Fruit fly (Drosophila melanogaster) ovary, adult (tissue): ENCODE measurements around the gene Fbp1.
A peak's percentile ranks its signal among the peaks of the same experiment; 100 is the strongest.

ENCODE experiments used
- CG17801 ChIP-seq: fragments of 200-800 bp; optimal IDR thresholded peaks from 2 replicates; lab custom pipeline; 2019; ENCODE audit warnings: missing biosample characterization, mild to moderate bottlenecking, missing genetic modification characterization, moderate library complexity; ENCODE audit not compliant: partially characterized antibody

The Fbp1 gene

dm6 chr3L:14056816-14057215 is 41.0 kb downstream of the Fbp1 start:
- TF ChIP-seq CG17801 = no peak

DNA sequence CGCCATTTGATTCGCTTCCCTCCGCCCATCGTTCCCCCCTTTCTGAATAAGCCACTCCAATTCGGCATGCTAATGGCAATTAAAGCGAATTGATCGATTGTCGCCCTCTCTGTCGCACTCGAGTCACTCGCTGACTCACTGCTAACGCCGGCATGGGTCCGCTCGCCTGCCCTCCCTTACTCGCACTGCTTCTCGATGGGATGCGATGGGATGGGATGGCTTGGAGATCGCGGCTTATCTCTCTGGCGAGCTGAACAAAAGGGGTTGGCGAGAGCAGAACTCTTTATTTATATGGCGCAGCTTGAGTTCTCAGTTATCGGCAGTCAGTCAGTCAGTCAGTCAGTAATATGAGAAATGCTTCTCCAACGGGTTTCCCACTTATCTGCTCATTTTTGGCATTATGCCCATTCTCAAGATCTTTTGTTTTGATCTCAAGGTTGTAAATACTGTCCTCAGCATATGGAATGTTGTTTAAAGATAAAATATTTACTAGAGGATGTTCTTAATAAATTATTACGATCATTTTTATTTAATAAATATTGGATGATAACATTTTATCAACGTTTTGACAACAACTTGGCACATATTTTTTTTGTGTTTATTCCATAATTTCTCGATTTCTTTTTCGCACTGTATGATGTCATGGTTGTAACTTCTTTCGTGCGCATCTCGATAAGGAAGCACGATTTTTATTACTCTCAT is 41.9 kb downstream of the Fbp1 start:
- no peak for TF ChIP-seq CG17801

DNA sequence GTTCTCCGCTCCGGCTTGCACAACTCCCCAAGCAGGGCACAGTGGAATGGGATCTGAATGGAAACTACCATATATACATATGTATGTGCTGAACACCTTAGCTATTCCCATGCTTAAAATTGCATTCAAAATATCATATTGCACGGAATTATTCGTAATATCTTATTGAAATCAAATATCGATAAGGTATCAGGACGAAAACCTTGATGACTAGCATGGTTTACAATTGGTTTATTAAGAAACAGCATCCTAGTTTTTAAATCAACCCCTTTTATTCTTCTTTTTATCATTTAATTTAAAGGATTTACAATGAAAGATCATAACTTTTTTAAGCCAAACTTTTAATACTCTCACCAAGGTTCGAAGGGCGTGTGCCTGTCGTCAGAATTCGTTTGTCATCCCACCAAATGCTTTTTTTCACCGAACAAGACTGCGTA is 42.6 kb downstream of the Fbp1 start:
- TF ChIP-seq CG17801 = no peak

DNA sequence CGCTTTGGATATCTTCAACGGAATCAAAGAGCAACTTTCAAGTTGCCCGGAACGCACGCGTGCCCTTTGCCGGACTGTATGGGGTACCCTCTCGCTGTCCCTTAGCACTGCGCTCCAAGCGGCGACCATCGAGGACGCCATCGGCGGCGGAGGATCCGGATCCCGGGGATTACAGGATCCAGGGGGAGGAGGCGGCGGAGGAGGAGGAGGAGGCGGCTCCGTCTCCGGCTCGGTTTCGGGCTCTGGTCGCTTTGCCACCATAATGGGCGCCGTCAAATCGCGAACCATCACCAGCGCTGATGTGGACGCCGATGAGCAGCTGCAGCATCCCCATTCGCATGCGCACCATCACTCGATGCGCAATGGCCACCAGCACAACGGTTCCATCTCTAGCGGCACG is 44.0 kb downstream of the Fbp1 start:
- no peak for TF ChIP-seq CG17801

DNA sequence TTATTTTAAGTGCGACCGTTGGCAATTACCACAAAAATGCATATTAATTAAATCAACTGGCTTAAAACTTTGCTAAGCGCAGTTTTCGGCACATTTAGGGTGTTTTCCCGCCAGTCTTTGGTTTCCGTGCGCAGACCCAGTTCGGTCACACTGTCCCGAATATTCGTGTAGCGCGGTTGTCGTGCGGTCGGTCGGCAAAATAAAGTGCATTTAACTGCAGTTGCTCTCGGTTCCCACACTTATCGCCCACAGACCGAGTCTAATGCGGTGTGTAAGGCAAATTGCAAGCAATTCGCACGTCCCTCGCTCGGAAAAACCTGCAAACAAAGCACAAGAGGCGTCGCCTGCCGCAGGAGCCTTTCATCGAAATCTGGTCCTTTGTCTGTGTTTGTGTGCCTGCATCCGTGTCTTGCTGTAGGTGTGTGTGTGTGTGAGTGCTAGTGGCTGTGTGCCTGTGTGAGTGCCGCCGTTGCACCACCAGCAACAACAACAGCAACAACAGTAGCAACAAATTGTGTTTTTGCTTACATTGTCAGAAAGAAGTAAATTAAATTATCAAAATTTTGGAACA is 44.7 kb downstream of the Fbp1 start, which contains the start of the genes CG13484 and Frl:
Gene CG13484 (minus strand): TSS at position 7 of the 571 bp plus-strand sequence.
Gene Frl (plus strand): TSS at position 143 of the 571 bp plus-strand sequence.
- TF ChIP-seq CG17801 = peak; percentile 76

DNA sequence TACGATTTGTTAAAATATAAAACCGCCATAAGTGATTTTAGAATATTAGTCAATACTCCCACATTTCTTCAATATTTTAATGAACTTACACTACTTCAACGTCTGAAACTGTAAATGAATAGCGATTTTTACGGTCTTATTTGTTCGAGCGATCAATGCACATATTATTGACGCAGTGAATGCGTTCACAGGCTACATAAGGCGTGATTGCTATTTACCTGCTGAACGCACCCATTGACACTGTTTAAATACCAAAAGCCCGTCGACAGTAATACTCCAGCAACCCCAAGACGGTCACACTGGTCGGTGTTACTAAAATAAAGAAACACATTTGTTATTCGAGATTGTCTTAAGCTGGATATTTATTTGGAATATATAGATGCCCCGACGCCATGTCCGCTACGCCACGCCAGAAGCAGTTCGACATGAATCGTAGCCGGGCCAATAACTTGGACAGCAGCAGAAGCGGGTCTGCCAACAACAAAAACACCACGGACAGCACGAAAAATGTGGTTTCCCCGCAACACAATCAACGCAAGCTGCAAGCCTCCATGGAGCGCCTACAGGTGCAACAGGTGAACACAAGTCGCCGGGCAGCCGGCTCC is 46.8 kb downstream of the Fbp1 start, which contains the start of gene CG6833:
Gene CG6833 (plus strand): TSS at position 263 of the 605 bp plus-strand sequence.
- TF ChIP-seq CG17801 = no peak

DNA sequence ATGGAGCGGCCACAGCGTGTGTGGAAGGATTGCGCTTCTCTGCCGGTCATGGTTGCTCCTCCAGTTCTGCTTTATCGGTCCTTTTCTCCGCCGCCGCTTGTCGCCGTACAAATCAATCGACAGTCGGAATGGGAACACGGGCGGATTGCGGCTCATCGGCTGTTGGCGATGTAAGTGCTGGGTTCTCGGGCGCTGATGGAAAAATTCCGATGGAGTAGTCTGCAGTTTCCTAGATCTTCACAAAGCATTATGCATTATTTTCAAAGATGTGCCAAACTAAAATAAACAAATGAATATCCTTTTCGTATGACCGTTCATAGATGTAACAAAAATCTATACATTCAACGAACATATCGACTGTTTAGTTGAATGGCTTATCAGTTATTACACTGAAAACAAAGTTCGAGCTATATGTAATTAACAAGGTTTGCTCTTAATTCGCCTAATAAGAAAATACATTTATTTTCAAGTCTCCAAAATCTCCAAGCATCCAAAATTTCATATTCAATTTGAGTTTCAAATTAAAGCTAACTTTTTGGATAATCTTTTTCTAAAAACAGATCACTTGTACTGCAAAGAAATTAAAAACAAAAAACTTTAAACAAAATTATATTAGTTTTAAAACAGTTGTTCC is 48.1 kb downstream of the Fbp1 start, which contains the start of gene Neurl4:
Gene Neurl4 (minus strand): TSS at position 273 of the 634 bp plus-strand sequence.
- TF ChIP-seq CG17801 = no peak
